Fruit fly (Drosophila melanogaster): ENCODE results near the gene mrt.

The mrt gene

DNA sequence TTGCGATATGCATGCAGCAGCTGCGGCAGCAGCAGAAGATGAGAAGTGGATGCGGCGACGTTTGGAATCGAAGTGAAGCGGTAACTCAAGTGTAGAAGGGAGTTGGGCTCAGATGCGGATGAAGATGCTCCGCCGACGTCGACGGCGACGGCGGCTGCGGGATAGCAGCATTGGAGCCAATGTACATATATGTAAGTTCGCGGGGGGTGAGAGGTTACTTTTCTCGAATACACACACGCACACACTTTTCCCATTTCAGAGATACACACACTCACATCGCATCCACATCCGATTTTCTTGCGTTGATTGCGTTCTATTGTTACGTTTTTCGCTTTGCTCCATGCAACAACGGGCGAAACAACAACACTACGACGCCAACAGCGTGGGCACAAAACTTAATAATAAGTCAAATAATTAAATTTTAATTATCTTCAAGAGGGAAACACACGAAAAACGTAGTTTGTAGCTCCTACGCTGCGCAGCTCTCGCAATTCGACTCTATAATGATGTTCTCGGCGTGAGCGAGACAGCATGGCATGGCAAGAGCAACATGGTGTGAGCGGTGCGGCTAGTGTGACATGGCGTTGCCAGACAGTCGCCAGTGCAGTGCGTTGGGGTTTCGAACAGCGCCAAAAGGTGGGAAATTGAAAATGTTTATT is 37.6 kb downstream of the mrt start, which contains the start of gene CG18766 (continued):
- TF ChIP-seq CG10462 (GFP tag; optimal IDR thresholded peaks at IDR 0.05) (no peak), trem (tag; optimal IDR thresholded peaks at IDR 0.05) (peak; percentile 47), scrt (GFP tag; optimal IDR thresholded peaks at IDR 0.05) (peak; percentile 99), CG9797 (GFP tag; optimal IDR thresholded peaks at IDR 0.05) (peak; percentile 18), exex (tag; optimal IDR thresholded peaks at IDR 0.05) (peak; percentile 30), CG9437 (GFP tag; optimal IDR thresholded peaks at IDR 0.05) (peak; percentile 95), pros (GFP tag; optimal IDR thresholded peaks at IDR 0.05) (peak; percentile 4), knrl (GFP tag; IDR thresholded peaks at IDR 0.05; ENCODE audit: partially characterized antibody) (peak; percentile 24; the same call in 1 of the 3 replicates), CG34422 (GFP tag; IDR thresholded peaks at IDR 0.05) (peak; percentile 58; the same call in 1 of the 3 replicates), CG17186 (GFP tag; optimal IDR thresholded peaks at IDR 0.05) (peak; percentile 84), bbx (GFP tag; IDR thresholded peaks at IDR 0.05; ENCODE audit: partially characterized antibody) (no peak), dati (GFP tag; IDR thresholded peaks at IDR 0.05) (no peak), CG15696 (tag; optimal IDR thresholded peaks at IDR 0.05) (peak; percentile 16), lbe (GFP tag; optimal IDR thresholded peaks at IDR 0.05) (no peak)

DNA sequence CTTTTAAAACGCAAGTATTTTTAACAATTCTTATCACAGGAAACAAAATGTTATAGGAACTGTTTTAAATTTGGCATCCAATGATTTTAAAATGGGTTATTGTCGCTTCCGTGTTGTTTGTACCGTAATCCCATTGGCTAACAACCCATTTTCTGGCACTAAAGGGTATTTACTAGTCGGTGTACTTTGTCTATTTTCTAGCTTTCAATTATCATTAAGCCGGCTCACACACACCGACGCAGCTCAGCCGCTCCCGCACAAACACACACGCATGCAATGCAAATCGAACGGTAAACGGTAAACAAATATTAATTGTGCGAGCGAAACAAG is 38.1 kb downstream of the mrt start:
- TF ChIP-seq Max (GFP tag; optimal IDR thresholded peaks at IDR 0.05), result no peak
- no peak for TF ChIP-seq HHEX (GFP tag; optimal IDR thresholded peaks at IDR 0.05)
- TF ChIP-seq stc (GFP tag; IDR thresholded peaks at IDR 0.05), result no peak
- no peak for TF ChIP-seq dpn (GFP tag; optimal IDR thresholded peaks at IDR 0.05)
- TF ChIP-seq CG1832 (GFP tag; optimal IDR thresholded peaks at IDR 0.05), result no peak
- TF ChIP-seq hkb (optimal IDR thresholded peaks at IDR 0.05), result no peak
- TF ChIP-seq hkb (GFP tag; IDR thresholded peaks at IDR 0.05), result 0 out of 2 replicates have a peak, but pooled peaks have one; percentile 18
- TF ChIP-seq Nf-YC (tag; optimal IDR thresholded peaks at IDR 0.05), result no peak
- TF ChIP-seq eyg (GFP tag; optimal IDR thresholded peaks at IDR 0.05), result no peak
- TF ChIP-seq ase (GFP tag; IDR thresholded peaks at IDR 0.05), result no peak
- no peak for TF ChIP-seq p53 (GFP tag; optimal IDR thresholded peaks at IDR 0.05)
- no peak for TF ChIP-seq CG3407 (GFP tag; optimal IDR thresholded peaks at IDR 0.05)
- no peak for TF ChIP-seq CG34224 (GFP tag; IDR thresholded peaks at IDR 0.05; ENCODE audit: partially characterized antibody)
- no peak for TF ChIP-seq sc (optimal IDR thresholded peaks at IDR 0.05)
- TF ChIP-seq sc (GFP tag; optimal IDR thresholded peaks at IDR 0.05), result no peak
- TF ChIP-seq zf30C (GFP tag; optimal IDR thresholded peaks at IDR 0.05), result no peak
- TF ChIP-seq sens (GFP tag), result peak; percentile 82
- no peak for TF ChIP-seq Side (GFP tag; optimal IDR thresholded peaks at IDR 0.05)
- no peak for TF ChIP-seq inv (GFP tag; IDR thresholded peaks at IDR 0.05; ENCODE audit: partially characterized antibody)
- no peak for TF ChIP-seq Awh (GFP tag; IDR thresholded peaks at IDR 0.05)
- peak; percentile 16 for TF ChIP-seq D19B (GFP tag; optimal IDR thresholded peaks at IDR 0.05)
- no peak for TF ChIP-seq pnt (GFP tag; optimal IDR thresholded peaks at IDR 0.05)
- no peak for TF ChIP-seq E2f1 (GFP tag; IDR thresholded peaks at IDR 0.05)
- TF ChIP-seq en (GFP tag; optimal IDR thresholded peaks at IDR 0.05), result no peak
- peak; percentile 35; the same call in 1 of the 2 replicates for TF ChIP-seq Xrp1 (GFP tag; IDR thresholded peaks at IDR 0.05)
- TF ChIP-seq Bdp1 (GFP tag; optimal IDR thresholded peaks at IDR 0.05), result no peak
- peak; percentile 97 for TF ChIP-seq D19A (tag; optimal IDR thresholded peaks at IDR 0.05)
- no peak for TF ChIP-seq CG2120 (GFP tag; optimal IDR thresholded peaks at IDR 0.05)
- no peak for TF ChIP-seq CG1529 (GFP tag; optimal IDR thresholded peaks at IDR 0.05)
- TF ChIP-seq wor (GFP tag; IDR thresholded peaks at IDR 0.05), result no peak
- no peak for TF ChIP-seq CG3726 (GFP tag; IDR thresholded peaks at IDR 0.05)
- no peak for TF ChIP-seq CTCF (GFP tag; optimal IDR thresholded peaks at IDR 0.05)
- no peak for TF ChIP-seq fd102C (GFP tag; optimal IDR thresholded peaks at IDR 0.05)
- TF ChIP-seq CoRest (tag; optimal IDR thresholded peaks at IDR 0.05), result no peak
- TF ChIP-seq CG9215 (GFP tag; IDR thresholded peaks at IDR 0.05), result no peak
- TF ChIP-seq CG3281 (GFP tag; optimal IDR thresholded peaks at IDR 0.05), result no peak
- TF ChIP-seq CG6765 (GFP tag; optimal IDR thresholded peaks at IDR 0.05), result no peak
- TF ChIP-seq CG2199 (GFP tag; IDR thresholded peaks at IDR 0.05), result no peak
